Worm (Caenorhabditis elegans): ENCODE data around the gene snpc-3.4.

ce11 chrIII:4015382-4015986 is 4.4 kb upstream of the snpc-3.4 start:
- TF ChIP-seq fkh-10 (GFP tag; optimal IDR thresholded peaks at IDR 0.05) = no peak
- TF ChIP-seq pqm-1 (tag; optimal IDR thresholded peaks at IDR 0.05) = no peak
- TF ChIP-seq pax-1 (tag; optimal IDR thresholded peaks at IDR 0.05) = no peak
- no peak for TF ChIP-seq madf-2 (tag; optimal IDR thresholded peaks at IDR 0.05)
- TF ChIP-seq ceh-9 (tag; optimal IDR thresholded peaks at IDR 0.05) = no peak
- TF ChIP-seq npax-4 (tag; optimal IDR thresholded peaks at IDR 0.05) = no peak
